Fruit fly (Drosophila melanogaster) S2 (cell line): ENCODE results near the gene Or65b.

Experiments
- CG8478 ChIP-seq: fragments of >200 bp; optimal IDR thresholded peaks from 2 replicates; lab custom pipeline; 2018
- CTCF ChIP-seq, 2 experiments: fragments of >200 bp; optimal IDR thresholded peaks; 2 replicates each; lab custom pipeline; 2018

- TF ChIP-seq CTCF (optimal IDR thresholded peaks at IDR 0.05; lab: Kevin White, UChicago) (no peak), CG8478 (lab: Kevin White, UChicago) (no peak)
Observed at dm6 chr3L:6352232-6352631, 26.8 kb downstream of the Or65b start, which contains the start of gene CG13300.
